Worm (Caenorhabditis elegans): ENCODE data around the gene bmy-1.

ce11 chrII:5333729-5334255 is 24.7 kb upstream of the bmy-1 start:
- TF ChIP-seq R02D3.7 (tag; optimal IDR thresholded peaks at IDR 0.05) (no peak), dve-1 (tag; optimal IDR thresholded peaks at IDR 0.05; ENCODE audit: insufficient read depth) (peak; percentile 32), ctbp-1 (GFP tag; IDR thresholded peaks at IDR 0.05) (no peak), cey-2 (tag; optimal IDR thresholded peaks at IDR 0.05; ENCODE audit: borderline replicate concordance, insufficient read depth) (peak; percentile 6), egl-43 (GFP tag; IDR thresholded peaks at IDR 0.05) (no peak), spr-1 (tag; optimal IDR thresholded peaks at IDR 0.05) (no peak), ama-1 (optimal IDR thresholded peaks at IDR 0.05) (no peak)

All from whole organism, L4 larva.